Worm (Caenorhabditis elegans): Measurements from ENCODE around the gene F46F5.1.

ce11 chrII:756161-756560 lies 35.6 kb downstream of the F46F5.1 start:
- no peak for TF ChIP-seq ama-1 (optimal IDR thresholded peaks at IDR 0.05)
- TF ChIP-seq lin-15B (tag; optimal IDR thresholded peaks at IDR 0.05) = no peak
- no peak for TF ChIP-seq fos-1 (tag; optimal IDR thresholded peaks at IDR 0.05)
- no peak for TF ChIP-seq nhr-76 (tag; optimal IDR thresholded peaks at IDR 0.05)
- TF ChIP-seq unc-86 (tag; optimal IDR thresholded peaks at IDR 0.05) = no peak
- TF ChIP-seq unc-30 (tag; optimal IDR thresholded peaks at IDR 0.05) = no peak
- no peak for TF ChIP-seq nhr-77 (tag; optimal IDR thresholded peaks at IDR 0.05)
- no peak for TF ChIP-seq zag-1 (tag; optimal IDR thresholded peaks at IDR 0.05)
- no peak for TF ChIP-seq ets-5 (GFP tag; IDR thresholded peaks at IDR 0.05)

All from whole organism, L1 larva.